Worm (Caenorhabditis elegans) whole organism, L3 larva: ENCODE data around the gene H03A11.13.
A peak's percentile ranks its signal among the peaks of the same experiment; 100 is the strongest.

ENCODE experiments used
- R02D3.7 ChIP-seq: fragments of 150-350 bp; optimal IDR thresholded peaks from 2 replicates; lab custom pipeline; 2014; ENCODE audit warnings: missing biosample characterization, missing genetic modification characterization
- ZK546.5 ChIP-seq: sonication (generic microtip); optimal IDR thresholded peaks from 2 replicates; lab custom pipeline; 2017; ENCODE audit warnings: missing biosample characterization, missing genetic modification characterization
- aly-2 ChIP-seq: fragments of 150-350 bp; optimal IDR thresholded peaks from 2 replicates; lab custom pipeline; 2014; ENCODE audit warnings: missing biosample characterization, missing genetic modification characterization
- daf-12 ChIP-seq: fragments of 150-350 bp; optimal IDR thresholded peaks from 2 replicates; lab custom pipeline; 2014; ENCODE audit warnings: missing biosample characterization, missing genetic modification reagents, missing genetic modification characterization
- elt-2 ChIP-seq: sonication (generic microtip); optimal IDR thresholded peaks from 2 replicates; lab custom pipeline; 2016; ENCODE audit warnings: missing genetic modification reagents, mild to moderate bottlenecking, missing genetic modification characterization, missing compliant biosample characterization
- fkh-10 ChIP-seq: sonication (generic microtip); optimal IDR thresholded peaks from 2 replicates; lab custom pipeline; 2017; ENCODE audit warnings: missing biosample characterization, missing genetic modification reagents, missing genetic modification characterization
- fos-1 ChIP-seq: fragments of 150-350 bp; optimal IDR thresholded peaks from 2 replicates; lab custom pipeline; 2014; ENCODE audit warnings: missing biosample characterization, missing genetic modification characterization
- lin-39 ChIP-seq: fragments of 150-350 bp; optimal IDR thresholded peaks from 2 replicates; lab custom pipeline; 2018; ENCODE audit warnings: missing biosample characterization, missing genetic modification reagents, missing genetic modification characterization
- lsy-12 ChIP-seq: sonication (generic microtip); optimal IDR thresholded peaks from 2 replicates; lab custom pipeline; 2016; ENCODE audit warnings: mild to moderate bottlenecking, missing genetic modification characterization, missing compliant biosample characterization
- mdl-1 ChIP-seq: fragments of 150-350 bp; optimal IDR thresholded peaks from 2 replicates; lab custom pipeline; 2014; ENCODE audit warnings: missing biosample characterization, missing genetic modification characterization
- nfya-1 ChIP-seq: sonication (generic microtip); optimal IDR thresholded peaks from 2 replicates; lab custom pipeline; 2017; ENCODE audit warnings: missing genetic modification characterization, mild to moderate bottlenecking, missing compliant biosample characterization, antibody characterized with exemption, moderate library complexity; ENCODE audit not compliant: insufficient read depth
- nhr-23 ChIP-seq: fragments of 150-350 bp; optimal IDR thresholded peaks from 2 replicates; lab custom pipeline; 2014; ENCODE audit warnings: missing biosample characterization, missing genetic modification reagents, missing genetic modification characterization
- nhr-237 ChIP-seq: fragments of 150-350 bp; optimal IDR thresholded peaks from 2 replicates; lab custom pipeline; 2014; ENCODE audit warnings: missing biosample characterization, missing genetic modification characterization
- nhr-25 ChIP-seq: sonication (generic microtip); optimal IDR thresholded peaks from 2 replicates; lab custom pipeline; 2017; ENCODE audit warnings: missing biosample characterization, missing genetic modification characterization
- pha-4 ChIP-seq: fragments of 150-350 bp; optimal IDR thresholded peaks from 2 replicates; lab custom pipeline; 2014; ENCODE audit warnings: missing biosample characterization, missing genetic modification reagents, missing genetic modification characterization
- pqm-1 ChIP-seq: fragments of 150-350 bp; optimal IDR thresholded peaks from 2 replicates; lab custom pipeline; 2017; ENCODE audit warnings: missing biosample characterization, missing genetic modification characterization, inconsistent platforms
- skn-1 ChIP-seq: fragments of 150-350 bp; optimal IDR thresholded peaks from 2 replicates; lab custom pipeline; 2014; ENCODE audit warnings: missing biosample characterization, missing genetic modification characterization
- snpc-4 ChIP-seq: fragments of 150-350 bp; optimal IDR thresholded peaks from 2 replicates; lab custom pipeline; 2014; ENCODE audit warnings: missing biosample characterization, missing genetic modification characterization
- tbx-2 ChIP-seq: sonication (generic microtip); optimal IDR thresholded peaks from 2 replicates; lab custom pipeline; 2016; ENCODE audit warnings: mild to moderate bottlenecking, missing genetic modification characterization, missing compliant biosample characterization
- unc-39 ChIP-seq: sonication (generic microtip); optimal IDR thresholded peaks from 4 replicates; lab custom pipeline; 2017; ENCODE audit warnings: missing biosample characterization, missing genetic modification characterization
- unc-62 ChIP-seq: fragments of 150-350 bp; sonication (generic microtip); optimal IDR thresholded peaks from 4 replicates; lab custom pipeline; 2014; ENCODE audit warnings: missing biosample characterization, missing genetic modification reagents, missing genetic modification characterization
- ztf-4 ChIP-seq: fragments of 150-350 bp; optimal IDR thresholded peaks from 2 replicates; lab custom pipeline; 2014; ENCODE audit warnings: missing biosample characterization, missing genetic modification characterization

H03A11.13 gene

ce11 chrX:15213182-15213829 lies at the start of gene H03A11.13, which contains the start of gene famk-1:
Gene H03A11.13 (minus strand): TSS chrX:15213232.
Gene famk-1 (minus strand): TSS chrX:15213259.
- TF ChIP-seq pha-4 (peak; percentile 19), lsy-12 (tag; lab: Kevin White, UChicago) (no peak)

ce11 chrX:15262423-15262822 lies 49.4 kb upstream of the H03A11.13 start, which contains the start of gene F46F2.5:
Gene F46F2.5 (plus strand): TSS chrX:15262723.
- no peak for TF ChIP-seq nhr-237 (tag; lab: Kevin White, UChicago)
- no peak for TF ChIP-seq aly-2 (tag; lab: Kevin White, UChicago)
- TF ChIP-seq ztf-4, result no peak

- TF ChIP-seq pqm-1 (no peak), daf-12 (tag; lab: Kevin White, UChicago) (no peak), nhr-25 (peak; percentile 45), unc-39 (no peak), lin-39 (tag; lab: Kevin White, UChicago) (no peak), snpc-4 (tag; lab: Kevin White, UChicago) (no peak), fkh-10 (GFP tag; lab: Kevin White, UChicago) (no peak)
Observed at ce11 chrX:15259947-15260687, 47.1 kb upstream of the H03A11.13 start, which contains the start of gene F46F2.3. Gene F46F2.3 (minus strand): TSS chrX:15260287.

- TF ChIP-seq nhr-25 (peak; percentile 78), nhr-23 (tag; lab: Kevin White, UChicago) (peak; percentile 57), ZK546.5 (tag; lab: Kevin White, UChicago) (no peak), pha-4 (peak; percentile 90)
Observed at ce11 chrX:15246595-15246994, 33.6 kb upstream of the H03A11.13 start.

- TF ChIP-seq daf-12 (tag; lab: Kevin White, UChicago), result no peak
- no peak for TF ChIP-seq aly-2 (tag; lab: Kevin White, UChicago)
- TF ChIP-seq ztf-4, result no peak
- TF ChIP-seq unc-62, result no peak
- TF ChIP-seq tbx-2, result no peak
- TF ChIP-seq fos-1 (tag; lab: Kevin White, UChicago), result no peak
- TF ChIP-seq mdl-1 (tag; lab: Kevin White, UChicago), result no peak
- no peak for TF ChIP-seq skn-1 (tag; lab: Kevin White, UChicago)
- TF ChIP-seq R02D3.7, result no peak
- TF ChIP-seq pqm-1, result no peak
Observed at ce11 chrX:15246182-15246581, 33.1 kb upstream of the H03A11.13 start, which contains the start of gene piki-1. Gene piki-1 (minus strand): TSS chrX:15246399.

ce11 chrX:15242726-15243125 lies 29.7 kb upstream of the H03A11.13 start:
- TF ChIP-seq nhr-23 (tag; lab: Kevin White, UChicago), result no peak
- TF ChIP-seq nfya-1 (tag; lab: Kevin White, UChicago), result no peak

ce11 chrX:15241169-15241568 lies 28.1 kb upstream of the H03A11.13 start:
- TF ChIP-seq elt-2 (tag; lab: Kevin White, UChicago) (peak; percentile 19), ztf-4 (no peak)

ce11 chrX:15236036-15236435 lies 23.0 kb upstream of the H03A11.13 start:
- no peak for TF ChIP-seq nhr-23 (tag; lab: Kevin White, UChicago)
- TF ChIP-seq elt-2 (tag; lab: Kevin White, UChicago), result peak; percentile 10
- TF ChIP-seq lsy-12 (tag; lab: Kevin White, UChicago), result peak; percentile 9

ce11 chrX:15233684-15234083 lies 20.7 kb upstream of the H03A11.13 start:
- no peak for TF ChIP-seq mdl-1 (tag; lab: Kevin White, UChicago)
